Worm (Caenorhabditis elegans) whole organism, young adult: ENCODE results near the gene cysl-4.

Experiments
- B0019.2 ChIP-seq: fragments of 200-800 bp; sonication (Bioruptor generic); conservative IDR thresholded peaks from 2 replicates; pipeline ENCODE4 v1.3.6; 2022; ENCODE audit warnings: missing genetic modification reagents, missing genetic modification characterization, missing compliant biosample characterization
- B0035.1 ChIP-seq: sonication (generic microtip); optimal IDR thresholded peaks from 2 replicates; lab custom pipeline; 2016; ENCODE audit warnings: missing genetic modification characterization, mild to moderate bottlenecking, missing compliant biosample characterization, missing genotype, missing genetic modification reagents
- D2030.7 ChIP-seq: fragments of 200-800 bp; sonication (Bioruptor generic); IDR thresholded peaks from 2 replicates; pipeline ENCODE4 v1.3.6; 2022; ENCODE audit warnings: missing genetic modification reagents, missing genetic modification characterization, missing compliant biosample characterization
- F10E7.11 ChIP-seq: sonication (generic microtip); optimal IDR thresholded peaks from 2 replicates; lab custom pipeline; 2017; ENCODE audit warnings: mild to moderate bottlenecking, missing genetic modification characterization, moderate library complexity, missing compliant biosample characterization
- F22D6.2 ChIP-seq: sonication (generic microtip); optimal IDR thresholded peaks from 2 replicates; lab custom pipeline; 2016; ENCODE audit warnings: mild to moderate bottlenecking, missing genetic modification characterization, missing compliant biosample characterization
- F33H1.4 ChIP-seq: fragments of 200-800 bp; sonication (Bioruptor generic); IDR thresholded peaks from 2 replicates; pipeline ENCODE4 v1.3.6; 2022; ENCODE audit warnings: missing genetic modification reagents, missing genetic modification characterization, missing compliant biosample characterization
- F39B2.1 ChIP-seq: fragments of 200-800 bp; sonication (Bioruptor generic); IDR thresholded peaks from 2 replicates; pipeline ENCODE4 v1.3.6; 2022; ENCODE audit warnings: missing genetic modification reagents, missing genetic modification characterization, missing compliant biosample characterization
- F49E8.2 ChIP-seq: sonication (generic microtip); optimal IDR thresholded peaks from 3 replicates; lab custom pipeline; 2017; ENCODE audit warnings: missing genetic modification characterization, mild to moderate bottlenecking, missing compliant biosample characterization, antibody characterized with exemption, moderate library complexity; ENCODE audit not compliant: insufficient read depth
- K11D2.4 ChIP-seq: fragments of 200-800 bp; sonication (Bioruptor generic); IDR thresholded peaks from 2 replicates; pipeline ENCODE4 v1.3.6; 2022; ENCODE audit warnings: missing genetic modification reagents, missing genetic modification characterization, missing compliant biosample characterization
- Y56A3A.18 ChIP-seq: fragments of 200-800 bp; sonication (Bioruptor generic); IDR thresholded peaks from 2 replicates; pipeline ENCODE4 v1.3.6; 2022; ENCODE audit warnings: missing genetic modification reagents, missing genetic modification characterization, missing compliant biosample characterization
- Y79H2A.3 ChIP-seq: fragments of 200-800 bp; sonication (Bioruptor generic); conservative IDR thresholded peaks from 2 replicates; pipeline ENCODE4 v1.3.6; 2022; ENCODE audit warnings: missing genetic modification reagents, missing genetic modification characterization, missing compliant biosample characterization
- ama-1 ChIP-seq, 3 experiments: fragments of 150-350 bp in 1 of 3; sonication (generic microtip) in 2 of 3; optimal IDR thresholded peaks; 2 replicates each; lab custom pipeline; 2014 to 2018; ENCODE audit warnings: missing biosample characterization in 2 of 3, missing genetic modification characterization in 2 of 3, missing genetic modification reagents in 2 of 3
- athp-1 ChIP-seq: sonication (generic microtip); optimal IDR thresholded peaks from 2 replicates; lab custom pipeline; 2017; ENCODE audit warnings: mild to moderate bottlenecking, missing genetic modification characterization, missing compliant biosample characterization
- attf-3 ChIP-seq: fragments of 200-800 bp; sonication (Bioruptor generic); conservative IDR thresholded peaks from 2 replicates; pipeline ENCODE4 v1.3.6; 2022; ENCODE audit warnings: missing genetic modification reagents, missing genetic modification characterization, missing compliant biosample characterization
- attf-6 ChIP-seq: fragments of 200-800 bp; sonication (Bioruptor generic); IDR thresholded peaks from 2 replicates; pipeline ENCODE4 v1.3.6; 2022; ENCODE audit warnings: missing genetic modification reagents, missing genetic modification characterization, missing compliant biosample characterization
- ccch-3 ChIP-seq: fragments of 200-800 bp; sonication (Bioruptor generic); optimal IDR thresholded peaks from 2 replicates; lab custom pipeline; 2018; ENCODE audit warnings: mild to moderate bottlenecking, missing genetic modification characterization, missing compliant biosample characterization
- cebp-1 ChIP-seq, 2 experiments: fragments of 200-800 bp in 1 of 2; sonication (Bioruptor generic) in 1 of 2; sonication (generic microtip) in 1 of 2; IDR thresholded peaks in 1 of 2; optimal IDR thresholded peaks in 1 of 2; 2 replicates each; pipeline versions ENCODE4 v1.3.6 to Lab custom; 2017 to 2022; ENCODE audit warnings: missing compliant biosample characterization in 2 of 2, missing genetic modification characterization in 2 of 2, mild to moderate bottlenecking in 1 of 2, missing genetic modification reagents in 1 of 2, moderate library complexity in 1 of 2
- cebp-2 ChIP-seq: fragments of 200-800 bp; sonication (Bioruptor generic); IDR thresholded peaks from 2 replicates; pipeline ENCODE4 v1.3.6; 2022; ENCODE audit warnings: missing genetic modification characterization, missing compliant biosample characterization
- ceh-27 ChIP-seq: fragments of 200-800 bp; sonication (Bioruptor generic); optimal IDR thresholded peaks from 2 replicates; lab custom pipeline; 2018; ENCODE audit warnings: mild to moderate bottlenecking, missing genetic modification characterization, moderate library complexity, missing compliant biosample characterization
- ceh-40 ChIP-seq: fragments of 200-800 bp; sonication (Bioruptor generic); IDR thresholded peaks from 2 replicates; pipeline ENCODE4 v1.3.6; 2022; ENCODE audit warnings: missing genetic modification characterization, missing compliant biosample characterization
- dpff-1 ChIP-seq: sonication (generic microtip); optimal IDR thresholded peaks from 2 replicates; lab custom pipeline; 2017; ENCODE audit warnings: mild to moderate bottlenecking, missing genetic modification characterization, missing compliant biosample characterization
- egl-18 ChIP-seq: fragments of 200-800 bp; sonication (Bioruptor generic); IDR thresholded peaks from 2 replicates; pipeline ENCODE4 v1.3.6; 2022; ENCODE audit warnings: missing genetic modification reagents, missing genetic modification characterization, missing compliant biosample characterization
- fkh-3 ChIP-seq: sonication (generic microtip); optimal IDR thresholded peaks from 2 replicates; lab custom pipeline; 2016; ENCODE audit warnings: mild to moderate bottlenecking, missing genetic modification characterization, missing compliant biosample characterization
- lin-35 ChIP-seq, 3 experiments: fragments of 150-350 bp in 2 of 3; sonication (generic microtip) in 1 of 3; optimal IDR thresholded peaks; 2 replicates each; lab custom pipeline; 2014 to 2018; ENCODE audit warnings: missing biosample characterization in 3 of 3, missing genetic modification characterization in 3 of 3, missing genetic modification reagents in 3 of 3
- mxl-1 ChIP-seq: sonication (generic microtip); optimal IDR thresholded peaks from 2 replicates; lab custom pipeline; 2016; ENCODE audit warnings: missing genetic modification characterization, missing compliant biosample characterization
- nfyb-1 ChIP-seq: fragments of 200-800 bp; sonication (Bioruptor generic); IDR thresholded peaks from 2 replicates; pipeline ENCODE4 v1.3.6; 2022; ENCODE audit warnings: missing genetic modification reagents, missing genetic modification characterization, missing compliant biosample characterization
- nhr-80 ChIP-seq: sonication (generic microtip); optimal IDR thresholded peaks from 2 replicates; lab custom pipeline; 2016; ENCODE audit warnings: missing genetic modification characterization, missing compliant biosample characterization
- pha-4 ChIP-seq: fragments of 150-350 bp; sonication (generic microtip); optimal IDR thresholded peaks from 2 replicates; lab custom pipeline; 2014; ENCODE audit warnings: missing biosample characterization, missing genetic modification reagents, missing genetic modification characterization
- rcor-1 ChIP-seq: fragments of 200-800 bp; sonication (Bioruptor generic); IDR thresholded peaks from 2 replicates; pipeline ENCODE4 v1.3.6; 2022; ENCODE audit warnings: missing genetic modification reagents, missing genetic modification characterization, missing compliant biosample characterization
- sdz-38 ChIP-seq: sonication (generic microtip); optimal IDR thresholded peaks from 2 replicates; lab custom pipeline; 2016; ENCODE audit warnings: missing genotype, missing genetic modification characterization, missing compliant biosample characterization
- sea-2 ChIP-seq: fragments of 200-800 bp; sonication (Bioruptor generic); IDR thresholded peaks from 2 replicates; pipeline ENCODE4 v1.3.6; 2022; ENCODE audit warnings: missing genetic modification characterization, missing compliant biosample characterization
- snpc-4 ChIP-seq, 5 experiments: fragments of 150-350 bp in 1 of 5; sonication (generic microtip) in 4 of 5; optimal IDR thresholded peaks; 2 replicates each; lab custom pipeline; 2014 to 2018; ENCODE audit warnings: missing genetic modification characterization in 5 of 5, missing biosample characterization in 3 of 5, antibody characterized with exemption in 2 of 5, mild to moderate bottlenecking in 2 of 5, missing compliant biosample characterization in 2 of 5, missing genotype in 2 of 5, moderate library complexity in 2 of 5, missing genetic modification reagents in 1 of 5
- sptf-2 ChIP-seq: fragments of 200-800 bp; sonication (Bioruptor generic); optimal IDR thresholded peaks from 2 replicates; lab custom pipeline; 2018; ENCODE audit warnings: mild to moderate bottlenecking, missing genetic modification characterization, missing compliant biosample characterization
- xnd-1 ChIP-seq: sonication (generic microtip); optimal IDR thresholded peaks from 2 replicates; lab custom pipeline; 2016; ENCODE audit warnings: missing genotype, missing genetic modification reagents, missing genetic modification characterization, missing compliant biosample characterization
- zfh-2 ChIP-seq: fragments of 200-800 bp; sonication (Bioruptor generic); conservative IDR thresholded peaks from 2 replicates; pipeline ENCODE4 v1.3.6; 2022; ENCODE audit warnings: missing genetic modification reagents, missing genetic modification characterization, missing compliant biosample characterization
- ztf-18 ChIP-seq: sonication (generic microtip); optimal IDR thresholded peaks from 2 replicates; lab custom pipeline; 2016; ENCODE audit warnings: missing genotype, mild to moderate bottlenecking, missing genetic modification characterization, missing compliant biosample characterization
- ztf-3 ChIP-seq: fragments of 200-800 bp; sonication (Bioruptor generic); optimal IDR thresholded peaks from 2 replicates; lab custom pipeline; 2018; ENCODE audit warnings: mild to moderate bottlenecking, missing genetic modification characterization, missing compliant biosample characterization
- ztf-6 ChIP-seq: fragments of 200-800 bp; sonication (Bioruptor generic); IDR thresholded peaks from 2 replicates; pipeline ENCODE4 v1.3.6; 2022; ENCODE audit warnings: missing genetic modification reagents, missing genetic modification characterization, missing compliant biosample characterization

Gene cysl-4

ce11 chrV:1966962-1967361 is 37.8 kb upstream of the cysl-4 start:
- no peak for TF ChIP-seq zfh-2 (GFP tag; lab: Robert Waterston, UW)
- TF ChIP-seq F22D6.2 (tag; lab: Kevin White, UChicago), result peak; percentile 75
- peak; percentile 33 for TF ChIP-seq nhr-80
- TF ChIP-seq fkh-3 (tag; lab: Kevin White, UChicago), result no peak
- TF ChIP-seq ceh-27, result no peak
- TF ChIP-seq athp-1 (tag; lab: Kevin White, UChicago), result no peak
- TF ChIP-seq B0019.2 (GFP tag; lab: Robert Waterston, UW), result no peak

ce11 chrV:1968809-1969208 is 36.0 kb upstream of the cysl-4 start:
- TF ChIP-seq rcor-1 (GFP tag; lab: Robert Waterston, UW) (no peak), attf-3 (GFP tag; lab: Robert Waterston, UW) (no peak), sptf-2 (no peak), mxl-1 (tag; lab: Kevin White, UChicago) (no peak), ama-1 (optimal IDR thresholded peaks at IDR 0.05; lab: Kevin White, UChicago) (no peak), ama-1 (GFP tag; optimal IDR thresholded peaks at IDR 0.05; lab: Kevin White, UChicago) (no peak), sea-2 (no peak), B0035.1 (tag; lab: Kevin White, UChicago) (no peak), ceh-40 (GFP tag; lab: Robert Waterston, UW) (no peak), ztf-18 (tag; lab: Kevin White, UChicago) (no peak), pha-4 (no peak), egl-18 (GFP tag; lab: Robert Waterston, UW) (no peak), ccch-3 (no peak), sdz-38 (no peak), Y79H2A.3 (GFP tag; lab: Robert Waterston, UW) (no peak), cebp-1 (GFP tag; IDR thresholded peaks at IDR 0.05; lab: Robert Waterston, UW) (no peak), cebp-1 (tag; optimal IDR thresholded peaks at IDR 0.05; lab: Kevin White, UChicago) (no peak), F39B2.1 (GFP tag; lab: Robert Waterston, UW) (no peak), lin-35 (GFP tag; optimal IDR thresholded peaks at IDR 0.05; lab: Kevin White, UChicago) (no peak), D2030.7 (GFP tag; lab: Robert Waterston, UW) (no peak), nfyb-1 (GFP tag; lab: Robert Waterston, UW) (no peak)

- no peak for TF ChIP-seq xnd-1 (tag; lab: Kevin White, UChicago)
- TF ChIP-seq F33H1.4, result no peak
- no peak for TF ChIP-seq egl-18 (GFP tag; lab: Robert Waterston, UW)
- TF ChIP-seq snpc-4 (GFP tag; optimal IDR thresholded peaks at IDR 0.05; lab: Kevin White, UChicago), result no peak
- no peak for TF ChIP-seq snpc-4 (tag; optimal IDR thresholded peaks at IDR 0.05; lab: Kevin White, UChicago)
- no peak for TF ChIP-seq ztf-6 (GFP tag; lab: Robert Waterston, UW)
- TF ChIP-seq F49E8.2, result no peak
- TF ChIP-seq ztf-3, result no peak
Observed at ce11 chrV:1969228-1969627, 35.5 kb upstream of the cysl-4 start, which contains the start of gene acs-3. TSS of gene acs-3 (plus strand) at chrV:1969528.

DNA sequence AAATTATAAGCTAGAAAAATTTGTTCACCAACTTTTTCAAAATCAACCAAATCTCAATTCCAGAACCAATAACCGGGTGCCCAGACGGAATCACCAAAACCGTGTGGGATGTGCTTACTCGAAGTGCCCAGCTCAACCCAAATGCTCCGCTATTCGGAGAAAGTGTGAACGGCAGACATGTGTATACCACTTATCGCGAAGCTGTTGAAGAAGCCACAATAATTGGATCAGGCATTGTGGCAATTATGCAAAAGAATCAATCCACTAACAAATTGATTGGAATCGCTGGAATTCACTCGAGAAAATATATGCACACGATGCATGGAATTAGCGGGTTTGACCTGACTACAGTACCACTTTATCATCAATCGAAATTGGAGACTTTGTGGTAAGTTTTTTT is 35.1 kb upstream of the cysl-4 start:
- TF ChIP-seq dpff-1 (tag; lab: Kevin White, UChicago), result no peak
- TF ChIP-seq K11D2.4 (GFP tag; lab: Robert Waterston, UW), result no peak
- TF ChIP-seq Y56A3A.18 (GFP tag; lab: Robert Waterston, UW), result no peak
- TF ChIP-seq cebp-2 (GFP tag; lab: Robert Waterston, UW), result no peak
- TF ChIP-seq F10E7.11, result no peak
- TF ChIP-seq lin-35 (GFP tag; optimal IDR thresholded peaks at IDR 0.05; lab: Kevin White, UChicago), result no peak
- no peak for TF ChIP-seq attf-6
- TF ChIP-seq pha-4, result no peak
